Fruit fly (Drosophila melanogaster): ENCODE measurements around the gene CG8132.
A peak's percentile ranks its signal among the peaks of the same experiment; 100 is the strongest.

CG8132 gene

dm6 chr3R:9404104-9404512 lies 2.8 kb downstream of the CG8132 start, which contains the start of the genes CG9356, BBIP1 and CG8135 (continued):
- TF ChIP-seq trh (GFP tag; optimal IDR thresholded peaks at IDR 0.05) = no peak
- no peak for TF ChIP-seq vnd (GFP tag; IDR thresholded peaks at IDR 0.05; ENCODE audit: partially characterized antibody)
- TF ChIP-seq Atf6 (GFP tag; IDR thresholded peaks at IDR 0.05) = peak; percentile 69
- TF ChIP-seq cas (GFP tag; IDR thresholded peaks at IDR 0.05) = peak; percentile 37; the same call in 1 of the 2 replicates
- peak; percentile 79 for TF ChIP-seq zen (tag; optimal IDR thresholded peaks at IDR 0.05)
- TF ChIP-seq BtbVII (GFP tag; optimal IDR thresholded peaks at IDR 0.05) = peak; percentile 2
- TF ChIP-seq Stat92E (GFP tag; optimal IDR thresholded peaks at IDR 0.05) = peak in 1 of 3 experiments; percentile 30
- TF ChIP-seq gt (GFP tag; IDR thresholded peaks at IDR 0.05) = no peak
- peak; percentile 80 for TF ChIP-seq CG34422 (GFP tag; IDR thresholded peaks at IDR 0.05)
- TF ChIP-seq repo (GFP tag; optimal IDR thresholded peaks at IDR 0.05) = peak; percentile 52
- TF ChIP-seq tna (GFP tag; IDR thresholded peaks at IDR 0.05; ENCODE audit: partially characterized antibody) = no peak
- TF ChIP-seq CG11085 (GFP tag; IDR thresholded peaks at IDR 0.05) = no peak
- TF ChIP-seq CG3995 (GFP tag; optimal IDR thresholded peaks at IDR 0.05) = peak; percentile 40
- peak; percentile 32; the same call in 1 of the 3 replicates for TF ChIP-seq CG16813 (GFP tag; IDR thresholded peaks at IDR 0.05; ENCODE audit: partially characterized antibody)
- no peak for TF ChIP-seq odd (GFP tag; optimal IDR thresholded peaks at IDR 0.05)
- peak; percentile 97 for TF ChIP-seq Med (GFP tag)
- no peak for TF ChIP-seq CG32767 (GFP tag; IDR thresholded peaks at IDR 0.05)
- no peak for TF ChIP-seq Deaf1 (tag; optimal IDR thresholded peaks at IDR 0.05)
- TF ChIP-seq CG14050 (GFP tag; IDR thresholded peaks at IDR 0.05) = peak; percentile 41; the same call in 2 of the 3 replicates
- TF ChIP-seq ATbp (GFP tag; optimal IDR thresholded peaks at IDR 0.05) = no peak
- peak; percentile 81 for TF ChIP-seq Dad (GFP tag; optimal IDR thresholded peaks at IDR 0.05)
- TF ChIP-seq CG33557 (GFP tag; optimal IDR thresholded peaks at IDR 0.05) = peak; percentile 36
- peak; percentile 35; the same call in 2 of the 4 replicates for TF ChIP-seq Gug (GFP tag; IDR thresholded peaks at IDR 0.05)
- peak; percentile 75 for TF ChIP-seq Six4 (GFP tag; optimal IDR thresholded peaks at IDR 0.05)
- TF ChIP-seq en (GFP tag; optimal IDR thresholded peaks at IDR 0.05) = peak; percentile 73
- peak; percentile 79 for TF ChIP-seq CG15601 (tag; optimal IDR thresholded peaks at IDR 0.05)
- TF ChIP-seq CG18764 (GFP tag; optimal IDR thresholded peaks at IDR 0.05) = peak; percentile 64
- peak; percentile 96 for TF ChIP-seq CG9797 (GFP tag; optimal IDR thresholded peaks at IDR 0.05)
- no peak for TF ChIP-seq TFAM (GFP tag; optimal IDR thresholded peaks at IDR 0.05)
- TF ChIP-seq schlank (tag; optimal IDR thresholded peaks at IDR 0.05) = peak; percentile 20
- TF ChIP-seq tap (tag; optimal IDR thresholded peaks at IDR 0.05) = peak; percentile 26
- TF ChIP-seq HLHmδ (GFP tag; optimal IDR thresholded peaks at IDR 0.05) = no peak
- no peak for TF ChIP-seq run (tag; optimal IDR thresholded peaks at IDR 0.05)
- TF ChIP-seq MESR4 (GFP tag; optimal IDR thresholded peaks at IDR 0.05) = peak; percentile 91
- TF ChIP-seq CG6683 (GFP tag; optimal IDR thresholded peaks at IDR 0.05) = peak; percentile 37
- TF ChIP-seq CG7271 (tag; optimal IDR thresholded peaks at IDR 0.05) = peak; percentile 76
- TF ChIP-seq CG4730 (GFP tag; IDR thresholded peaks at IDR 0.05) = 0 out of 2 replicates have a peak, but pooled peaks have one; percentile 36
- TF ChIP-seq Bteb2 (GFP tag; optimal IDR thresholded peaks at IDR 0.05) = peak; percentile 82
- peak; percentile 66; the same call in 2 of the 3 replicates for TF ChIP-seq H15 (GFP tag; IDR thresholded peaks at IDR 0.05)
- TF ChIP-seq CG12391 (tag; optimal IDR thresholded peaks at IDR 0.05) = peak; percentile 87
- peak; percentile 38 for TF ChIP-seq fd102C (GFP tag; optimal IDR thresholded peaks at IDR 0.05)
- no peak for TF ChIP-seq oc (tag; optimal IDR thresholded peaks at IDR 0.05)
- peak; percentile 55 for TF ChIP-seq Rfx (GFP tag; IDR thresholded peaks at IDR 0.05)
- TF ChIP-seq ci (GFP tag; IDR thresholded peaks at IDR 0.05) = peak; percentile 73; the same call in 1 of the 3 replicates
- peak; percentile 58 for TF ChIP-seq CG5245 (GFP tag; optimal IDR thresholded peaks at IDR 0.05)
- peak; percentile 77 for TF ChIP-seq Hmr (GFP tag; optimal IDR thresholded peaks at IDR 0.05)
- peak; percentile 80 for TF ChIP-seq jumu (GFP tag; optimal IDR thresholded peaks at IDR 0.05)
- no peak for TF ChIP-seq pan (optimal IDR thresholded peaks at IDR 0.05)
- peak in 1 of 2 experiments; percentile 80 for TF ChIP-seq pan (GFP tag; optimal IDR thresholded peaks at IDR 0.05 in 1 of 2, IDR thresholded peaks at IDR 0.05 in 1 of 2)
- no peak for TF ChIP-seq zen2 (GFP tag; IDR thresholded peaks at IDR 0.05; ENCODE audit: partially characterized antibody)
